Worm (Caenorhabditis elegans) whole organism, L2 larva: Measurements from ENCODE around the gene F42A6.2.
"Not testable (repeated sequence)": the region's sequence is repeated elsewhere in the genome, so short reads cannot be mapped to it uniquely, and the experiment has no call there.

Experiments used
- F13H6.1 ChIP-seq: sonication (generic microtip); optimal IDR thresholded peaks from 2 replicates; lab custom pipeline; 2016; ENCODE audit warnings: missing genetic modification characterization, missing compliant biosample characterization
- R02D3.7 ChIP-seq: fragments of 150-350 bp; optimal IDR thresholded peaks from 2 replicates; lab custom pipeline; 2014; ENCODE audit warnings: missing biosample characterization, missing genetic modification characterization
- Y55F3AM.14 ChIP-seq: fragments of 200-800 bp; sonication (Bioruptor generic); optimal IDR thresholded peaks from 2 replicates; lab custom pipeline; 2018; ENCODE audit warnings: mild to moderate bottlenecking, missing genetic modification characterization, missing compliant biosample characterization
- alr-1 ChIP-seq: fragments of 150-350 bp; optimal IDR thresholded peaks from 2 replicates; lab custom pipeline; 2014; ENCODE audit warnings: missing biosample characterization, missing genetic modification characterization
- aly-2 ChIP-seq: fragments of 150-350 bp; optimal IDR thresholded peaks from 2 replicates; lab custom pipeline; 2014; ENCODE audit warnings: missing biosample characterization, missing genetic modification characterization
- ama-1 ChIP-seq: fragments of 150-350 bp; optimal IDR thresholded peaks from 2 replicates; lab custom pipeline; 2018; ENCODE audit warnings: inconsistent platforms
- blmp-1 ChIP-seq: sonication (generic microtip); optimal IDR thresholded peaks from 2 replicates; lab custom pipeline; 2017; ENCODE audit warnings: missing genetic modification characterization, mild to moderate bottlenecking, missing compliant biosample characterization, antibody characterized with exemption, moderate library complexity; ENCODE audit not compliant: insufficient read depth
- ceh-16 ChIP-seq: fragments of 150-350 bp; optimal IDR thresholded peaks from 2 replicates; lab custom pipeline; 2014; ENCODE audit warnings: missing biosample characterization, missing genetic modification characterization
- crh-2 ChIP-seq: sonication (generic microtip); optimal IDR thresholded peaks from 2 replicates; lab custom pipeline; 2017; ENCODE audit warnings: missing biosample characterization, missing genetic modification characterization
- egl-27 ChIP-seq: sonication (generic microtip); optimal IDR thresholded peaks from 3 replicates; lab custom pipeline; 2017; ENCODE audit warnings: missing biosample characterization, missing genetic modification reagents, missing genetic modification characterization
- gmeb-1 ChIP-seq: fragments of 150-350 bp; optimal IDR thresholded peaks from 2 replicates; lab custom pipeline; 2014; ENCODE audit warnings: missing biosample characterization, missing genetic modification characterization
- lin-11 ChIP-seq: fragments of 150-350 bp; sonication (generic microtip); optimal IDR thresholded peaks from 2 replicates; lab custom pipeline; 2014; ENCODE audit warnings: missing biosample characterization, missing genetic modification characterization, inconsistent platforms, mixed read lengths
- lsy-2 ChIP-seq, 2 experiments: fragments of 150-350 bp in 1 of 2; sonication (generic microtip) in 1 of 2; optimal IDR thresholded peaks; 2 replicates each; lab custom pipeline; 2014 to 2017; ENCODE audit warnings: missing biosample characterization in 2 of 2, missing genetic modification characterization in 2 of 2
- mdl-1 ChIP-seq, 2 experiments: fragments of 150-350 bp in 1 of 2; sonication (generic microtip) in 1 of 2; optimal IDR thresholded peaks; 2 replicates each; lab custom pipeline; 2017; ENCODE audit warnings: missing biosample characterization in 2 of 2, missing genetic modification characterization in 2 of 2
- nhr-11 ChIP-seq: fragments of 150-350 bp; optimal IDR thresholded peaks from 2 replicates; lab custom pipeline; 2014; ENCODE audit warnings: missing biosample characterization, missing genetic modification characterization
- nhr-129 ChIP-seq: fragments of 150-350 bp; optimal IDR thresholded peaks from 2 replicates; lab custom pipeline; 2014; ENCODE audit warnings: missing biosample characterization, missing genetic modification characterization
- nhr-25 ChIP-seq: fragments of 150-350 bp; sonication (generic microtip); optimal IDR thresholded peaks from 3 replicates; lab custom pipeline; 2014; ENCODE audit warnings: missing biosample characterization, missing genetic modification characterization
- nhr-6 ChIP-seq: fragments of 150-350 bp; optimal IDR thresholded peaks from 2 replicates; lab custom pipeline; 2014; ENCODE audit warnings: missing biosample characterization, missing genetic modification characterization
- nhr-77 ChIP-seq: fragments of 150-350 bp; optimal IDR thresholded peaks from 2 replicates; lab custom pipeline; 2014; ENCODE audit warnings: missing biosample characterization, missing genetic modification characterization
- peb-1 ChIP-seq: fragments of 150-350 bp; optimal IDR thresholded peaks from 2 replicates; lab custom pipeline; 2014; ENCODE audit warnings: missing biosample characterization, missing genetic modification characterization
- sem-4 ChIP-seq: fragments of 150-350 bp; optimal IDR thresholded peaks from 2 replicates; lab custom pipeline; 2014; ENCODE audit warnings: missing biosample characterization, missing genetic modification reagents, missing genetic modification characterization
- skn-1 ChIP-seq: sonication (generic microtip); optimal IDR thresholded peaks from 2 replicates; lab custom pipeline; 2017; ENCODE audit warnings: missing biosample characterization, missing genetic modification characterization
- sma-3 ChIP-seq: sonication (generic microtip); optimal IDR thresholded peaks from 2 replicates; lab custom pipeline; 2016; ENCODE audit warnings: missing genetic modification reagents, missing genetic modification characterization, missing compliant biosample characterization
- sma-9 ChIP-seq, 2 experiments: fragments of 150-350 bp in 1 of 2; sonication (generic microtip) in 1 of 2; optimal IDR thresholded peaks; 2 replicates each; lab custom pipeline; 2014 to 2016; ENCODE audit warnings: missing genetic modification characterization in 2 of 2, mild to moderate bottlenecking in 1 of 2, missing biosample characterization in 1 of 2, missing compliant biosample characterization in 1 of 2, missing genetic modification reagents in 1 of 2, moderate library complexity in 1 of 2
- snpc-4 ChIP-seq: fragments of 150-350 bp; optimal IDR thresholded peaks from 2 replicates; lab custom pipeline; 2014; ENCODE audit warnings: missing biosample characterization, missing genetic modification characterization
- unc-39 ChIP-seq: fragments of 150-350 bp; optimal IDR thresholded peaks from 2 replicates; lab custom pipeline; 2014; ENCODE audit warnings: missing biosample characterization, missing genetic modification characterization
- unc-55 ChIP-seq: fragments of 150-350 bp; sonication (generic microtip); optimal IDR thresholded peaks from 3 replicates; lab custom pipeline; 2014; ENCODE audit warnings: missing biosample characterization, missing genetic modification reagents, missing genetic modification characterization
- ztf-1 ChIP-seq: fragments of 200-800 bp; sonication (Bioruptor generic); conservative IDR thresholded peaks from 2 replicates; pipeline ENCODE4 v1.3.6; 2022; ENCODE audit warnings: missing genetic modification characterization, missing compliant biosample characterization

The F42A6.2 gene

DNA sequence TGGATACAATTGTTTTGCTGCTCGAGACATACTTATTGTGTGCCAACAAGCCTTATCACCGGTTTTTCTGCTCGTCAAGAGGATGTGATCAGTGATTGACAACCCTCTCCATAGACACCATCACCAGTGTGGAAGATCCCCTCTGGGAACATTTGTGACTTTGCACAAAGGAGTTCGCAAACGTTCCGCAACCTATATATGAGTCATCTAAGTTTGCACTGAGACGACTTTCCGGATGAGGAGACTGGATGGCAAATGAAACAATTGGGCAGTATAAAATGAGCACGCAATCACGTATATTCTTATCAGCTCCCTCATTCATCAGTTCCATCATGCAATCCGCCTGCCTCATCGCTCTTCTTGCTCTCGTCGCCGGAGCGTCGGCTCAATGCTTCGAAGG lies 40.8 kb upstream of the F42A6.2 start, which contains the start of gene W08E12.5:
Gene W08E12.5 (plus strand): TSS at position 301 of the 400 bp plus-strand sequence.
- TF ChIP-seq sma-9 (GFP tag; optimal IDR thresholded peaks at IDR 0.05; lab: Kevin White, UChicago) (no peak), sma-9 (tag; optimal IDR thresholded peaks at IDR 0.05; lab: Kevin White, UChicago) (no peak), mdl-1 (tag; optimal IDR thresholded peaks at IDR 0.05; lab: Kevin White, UChicago) (no peak), lin-11 (tag; lab: Kevin White, UChicago) (no peak)

DNA sequence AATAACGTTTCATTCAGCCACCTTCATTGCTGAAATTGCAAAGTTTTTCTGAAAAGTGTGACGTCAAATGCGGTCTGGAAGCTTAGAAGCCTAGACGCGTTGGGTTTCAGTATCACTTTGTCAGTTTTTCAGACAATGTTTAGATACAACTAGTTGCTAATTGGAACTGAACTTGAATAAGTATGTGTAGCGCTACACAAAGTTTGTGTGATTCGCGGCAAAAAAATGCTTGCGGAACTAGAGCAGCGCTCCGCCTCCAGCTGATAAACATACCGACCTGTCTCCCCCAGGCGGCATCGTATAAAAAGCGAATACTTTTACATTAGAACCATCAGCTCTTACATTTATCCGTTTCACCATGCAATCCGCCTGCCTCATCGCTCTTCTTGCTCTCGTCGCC lies 39.2 kb upstream of the F42A6.2 start, which contains the start of gene W08E12.4:
Gene W08E12.4 (plus strand): TSS at position 301 of the 400 bp plus-strand sequence.
- TF ChIP-seq egl-27 (tag; lab: Kevin White, UChicago); nhr-77 (tag; lab: Kevin White, UChicago); sma-3 (GFP tag; lab: Kevin White, UChicago): not testable (repeated sequence)
- TF ChIP-seq, all 48 proteins: peak for 0; not testable (repeated sequence) for 48

DNA sequence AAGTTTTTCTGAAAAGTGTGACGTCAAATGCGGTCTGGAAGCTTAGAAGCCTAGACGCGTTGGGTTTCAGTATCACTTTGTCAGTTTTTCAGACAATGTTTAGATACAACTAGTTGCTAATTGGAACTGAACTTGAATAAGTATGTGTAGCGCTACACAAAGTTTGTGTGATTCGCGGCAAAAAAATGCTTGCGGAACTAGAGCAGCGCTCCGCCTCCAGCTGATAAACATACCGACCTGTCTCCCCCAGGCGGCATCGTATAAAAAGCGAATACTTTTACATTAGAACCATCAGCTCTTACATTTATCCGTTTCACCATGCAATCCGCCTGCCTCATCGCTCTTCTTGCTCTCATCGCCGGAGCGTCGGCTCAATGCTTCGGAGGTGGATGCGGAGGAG lies 37.6 kb upstream of the F42A6.2 start, which contains the start of gene idpp-12:
Gene idpp-12 (plus strand): TSS at position 301 of the 400 bp plus-strand sequence.
- not testable (repeated sequence) for TF ChIP-seq blmp-1 (tag; lab: Kevin White, UChicago); nhr-11; aly-2

DNA sequence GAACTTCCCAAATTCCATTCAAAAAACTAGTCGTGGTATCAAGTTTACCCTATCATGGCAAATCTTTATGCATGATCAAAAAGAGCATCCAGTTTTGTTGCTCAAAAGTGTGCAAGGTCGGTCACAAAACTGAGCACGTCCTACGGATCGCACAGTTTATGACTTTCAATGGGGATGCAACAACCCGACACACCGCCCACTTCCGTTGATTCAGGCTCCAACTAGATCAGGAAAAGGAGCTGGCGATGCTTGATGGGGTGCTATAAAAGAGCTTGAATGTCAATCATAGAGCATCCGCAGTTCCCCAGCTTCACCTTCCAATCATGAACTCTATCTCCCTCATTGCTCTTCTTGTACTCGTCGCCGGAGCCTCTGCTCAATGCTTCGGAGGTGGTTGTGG lies 35.7 kb upstream of the F42A6.2 start, which contains the start of gene W08E12.2:
Gene W08E12.2 (plus strand): TSS at position 301 of the 400 bp plus-strand sequence.
- TF ChIP-seq alr-1 (tag; lab: Kevin White, UChicago) (no peak), lin-11 (tag; lab: Kevin White, UChicago) (no peak), crh-2 (tag; lab: Kevin White, UChicago) (no peak), snpc-4 (no peak), blmp-1 (tag; lab: Kevin White, UChicago) (no peak), sem-4 (tag; lab: Kevin White, UChicago) (no peak), unc-55 (GFP tag; lab: Kevin White, UChicago) (no peak), nhr-6 (tag; lab: Kevin White, UChicago) (no peak), lsy-2 (tag; optimal IDR thresholded peaks at IDR 0.05; lab: Kevin White, UChicago) (no peak), sma-9 (GFP tag; optimal IDR thresholded peaks at IDR 0.05; lab: Kevin White, UChicago) (no peak), sma-9 (tag; optimal IDR thresholded peaks at IDR 0.05; lab: Kevin White, UChicago) (no peak), sma-3 (GFP tag; lab: Kevin White, UChicago) (no peak), ztf-1 (GFP tag; lab: Robert Waterston, UW) (no peak), aly-2 (no peak), nhr-25 (tag; lab: Kevin White, UChicago) (no peak), R02D3.7 (tag; lab: Kevin White, UChicago) (no peak)

DNA sequence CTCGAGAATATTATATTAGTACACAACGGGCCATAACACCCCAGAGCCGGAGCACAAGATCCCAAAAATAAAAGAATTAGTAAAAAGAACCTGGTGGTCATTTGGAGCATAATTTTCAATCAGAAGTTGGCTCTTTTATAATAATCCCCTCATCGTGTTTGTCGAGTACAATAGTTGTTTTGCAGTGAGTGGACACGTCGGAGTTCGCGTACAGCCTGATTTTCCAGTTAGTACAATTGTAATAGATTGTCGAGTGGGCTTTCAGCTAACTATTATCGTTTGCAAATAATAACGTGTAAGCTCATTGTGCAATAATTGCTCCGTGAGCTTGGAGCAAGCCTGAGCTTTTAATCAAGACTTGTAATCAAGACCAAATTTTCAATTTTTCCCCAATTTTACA lies 33.8 kb upstream of the F42A6.2 start, which contains the start of gene W08E12.9:
Gene W08E12.9 (minus strand): TSS at position 101 of the 400 bp plus-strand sequence.
- TF ChIP-seq blmp-1 (tag; lab: Kevin White, UChicago) (no peak), sma-3 (GFP tag; lab: Kevin White, UChicago) (no peak), skn-1 (no peak), Y55F3AM.14 (GFP tag; lab: Kevin White, UChicago) (no peak), ceh-16 (tag; lab: Kevin White, UChicago) (no peak), ama-1 (lab: Kevin White, UChicago) (no peak)

DNA sequence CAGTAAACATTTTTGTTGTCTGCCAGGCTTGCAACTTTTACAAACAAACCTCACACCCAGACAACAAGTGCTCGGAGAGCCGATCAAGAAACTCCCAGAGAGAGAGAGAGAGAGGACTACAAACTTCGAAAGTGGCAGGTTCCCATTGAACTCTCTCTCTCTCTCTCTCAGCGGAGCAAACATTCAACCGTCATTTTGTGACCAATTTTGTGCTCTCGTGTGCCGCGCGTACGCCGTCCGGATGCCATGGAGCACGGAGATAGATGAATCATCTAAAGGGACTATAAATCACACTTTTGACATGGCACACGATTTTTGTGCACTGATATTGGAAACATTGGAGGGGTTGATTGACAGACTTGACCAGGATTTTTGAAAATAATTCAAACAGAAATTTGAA lies 32.4 kb upstream of the F42A6.2 start:
- peak; percentile 28 for TF ChIP-seq F13H6.1 (tag; lab: Kevin White, UChicago)
- TF ChIP-seq peb-1 (tag; lab: Kevin White, UChicago): no peak

DNA sequence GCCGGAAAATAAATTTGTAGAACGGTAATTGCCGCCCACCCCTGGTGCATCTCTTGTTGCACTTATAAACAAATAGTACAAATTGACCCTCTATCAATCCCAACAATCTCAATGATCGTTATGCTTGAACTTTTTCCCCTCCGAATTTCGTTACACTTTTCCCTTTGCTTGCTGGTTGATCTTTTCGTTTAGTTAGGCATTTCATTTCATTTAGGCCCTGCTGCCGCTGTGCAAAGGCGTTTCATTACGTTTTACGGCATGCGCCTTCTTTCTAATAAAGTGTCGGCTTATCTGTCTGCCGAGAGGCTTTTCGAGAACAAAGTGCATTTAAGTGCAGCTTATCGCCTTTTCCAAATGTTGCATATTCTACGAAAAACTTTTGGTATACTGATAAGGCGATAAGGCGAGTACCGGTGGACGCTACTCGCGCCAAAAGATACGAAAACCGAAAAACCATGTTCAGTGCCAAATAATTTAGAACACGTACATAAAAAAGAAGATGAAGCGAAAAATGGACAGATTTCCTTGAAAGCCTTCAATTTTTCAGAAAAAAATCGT lies 30.5 kb upstream of the F42A6.2 start:
- TF ChIP-seq gmeb-1 (no peak), nhr-129 (no peak), lsy-2 (tag; optimal IDR thresholded peaks at IDR 0.05; lab: Kevin White, UChicago) (no peak), unc-39 (no peak), sma-9 (GFP tag; optimal IDR thresholded peaks at IDR 0.05; lab: Kevin White, UChicago) (peak; percentile 41), sma-9 (tag; optimal IDR thresholded peaks at IDR 0.05; lab: Kevin White, UChicago) (no peak)
- TF ChIP-seq, all 48 proteins: peak for 1
